Worm (Caenorhabditis elegans) whole organism, young adult: Measurements from ENCODE around the gene fipr-8.

Source experiments
- K11D2.4 ChIP-seq: fragments of 200-800 bp; sonication (Bioruptor generic); IDR thresholded peaks from 2 replicates; pipeline ENCODE4 v1.3.6; 2022; ENCODE audit warnings: missing genetic modification reagents, missing genetic modification characterization, missing compliant biosample characterization
- attf-6 ChIP-seq: fragments of 200-800 bp; sonication (Bioruptor generic); IDR thresholded peaks from 2 replicates; pipeline ENCODE4 v1.3.6; 2022; ENCODE audit warnings: missing genetic modification reagents, missing genetic modification characterization, missing compliant biosample characterization
- ccch-3 ChIP-seq: fragments of 200-800 bp; sonication (Bioruptor generic); optimal IDR thresholded peaks from 2 replicates; lab custom pipeline; 2018; ENCODE audit warnings: mild to moderate bottlenecking, missing genetic modification characterization, missing compliant biosample characterization
- dpl-1 ChIP-seq: fragments of 150-350 bp; optimal IDR thresholded peaks from 2 replicates; lab custom pipeline; 2014; ENCODE audit warnings: missing biosample characterization, missing genetic modification reagents, missing genetic modification characterization
- efl-1 ChIP-seq: fragments of 150-350 bp; optimal IDR thresholded peaks from 2 replicates; lab custom pipeline; 2014; ENCODE audit warnings: missing biosample characterization, missing genetic modification reagents, missing genetic modification characterization
- him-1 ChIP-seq: sonication (generic microtip); optimal IDR thresholded peaks from 2 replicates; lab custom pipeline; 2016; ENCODE audit warnings: missing genotype, missing genetic modification reagents, missing genetic modification characterization, missing compliant biosample characterization
- hmg-20 ChIP-seq: fragments of 200-800 bp; sonication (Bioruptor generic); IDR thresholded peaks from 2 replicates; pipeline ENCODE4 v1.3.6; 2022; ENCODE audit warnings: missing genetic modification reagents, missing genetic modification characterization, missing compliant biosample characterization
- let-526 ChIP-seq: fragments of 200-800 bp; sonication (Bioruptor generic); IDR thresholded peaks from 2 replicates; pipeline ENCODE4 v1.3.6; 2022; ENCODE audit warnings: missing genetic modification reagents, missing genetic modification characterization, missing compliant biosample characterization
- lin-40 ChIP-seq: sonication (generic microtip); optimal IDR thresholded peaks from 2 replicates; lab custom pipeline; 2016; ENCODE audit warnings: missing genetic modification characterization, mild to moderate bottlenecking, missing compliant biosample characterization, missing genotype, missing genetic modification reagents
- mel-28 ChIP-seq: sonication (generic microtip); optimal IDR thresholded peaks from 2 replicates; lab custom pipeline; 2016; ENCODE audit warnings: borderline replicate concordance, mild to moderate bottlenecking, missing genetic modification characterization, missing compliant biosample characterization
- rpc-1 ChIP-seq, 2 experiments: fragments of 150-350 bp in 1 of 2; sonication (generic microtip) in 1 of 2; optimal IDR thresholded peaks; 2 replicates each; lab custom pipeline; 2014 to 2018; ENCODE audit warnings: missing biosample characterization in 1 of 2, missing genetic modification characterization in 1 of 2, missing genetic modification reagents in 1 of 2, missing genotype in 1 of 2
- sea-2 ChIP-seq: fragments of 200-800 bp; sonication (Bioruptor generic); IDR thresholded peaks from 2 replicates; pipeline ENCODE4 v1.3.6; 2022; ENCODE audit warnings: missing genetic modification characterization, missing compliant biosample characterization
- unc-130 ChIP-seq: sonication (generic microtip); optimal IDR thresholded peaks from 2 replicates; lab custom pipeline; 2016; ENCODE audit warnings: missing genetic modification reagents, missing genetic modification characterization, missing compliant biosample characterization
- zim-3 ChIP-seq: sonication (generic microtip); optimal IDR thresholded peaks from 2 replicates; lab custom pipeline; 2017; ENCODE audit warnings: mild to moderate bottlenecking, missing genetic modification characterization, moderate library complexity, missing compliant biosample characterization

ce11 chrV:10243105-10243504 is 3.3 kb upstream of the fipr-8 start, which contains the start of gene C12D8.9:
- TF ChIP-seq let-526 (GFP tag; lab: Robert Waterston, UW) = no peak
- no peak for TF ChIP-seq rpc-1 (optimal IDR thresholded peaks at IDR 0.05; lab: Kevin White, UChicago)
- no peak for TF ChIP-seq rpc-1 (tag; optimal IDR thresholded peaks at IDR 0.05; lab: Kevin White, UChicago)
- no peak for TF ChIP-seq efl-1 (GFP tag; lab: Kevin White, UChicago)
- TF ChIP-seq dpl-1 = no peak
- no peak for TF ChIP-seq ccch-3 (GFP tag; lab: Kevin White, UChicago)
- no peak for TF ChIP-seq sea-2 (GFP tag; lab: Robert Waterston, UW)
- TF ChIP-seq unc-130 (GFP tag; lab: Kevin White, UChicago) = no peak
- no peak for TF ChIP-seq mel-28 (tag; lab: Kevin White, UChicago)
- no peak for TF ChIP-seq him-1 (tag; lab: Kevin White, UChicago)
- TF ChIP-seq hmg-20 = no peak
- no peak for TF ChIP-seq lin-40 (tag; lab: Kevin White, UChicago)
- no peak for TF ChIP-seq attf-6
- TF ChIP-seq K11D2.4 (GFP tag; lab: Robert Waterston, UW) = no peak
- no peak for TF ChIP-seq zim-3 (tag; lab: Kevin White, UChicago)
